Worm (Caenorhabditis elegans) whole organism, L2 larva: ENCODE data around the gene H09F14.1.

Experiments used
- F13H6.1 ChIP-seq: sonication (generic microtip); optimal IDR thresholded peaks from 2 replicates; lab custom pipeline; 2016; ENCODE audit warnings: missing genetic modification characterization, missing compliant biosample characterization
- R02D3.7 ChIP-seq: fragments of 150-350 bp; optimal IDR thresholded peaks from 2 replicates; lab custom pipeline; 2014; ENCODE audit warnings: missing biosample characterization, missing genetic modification characterization
- Y55F3AM.14 ChIP-seq: fragments of 200-800 bp; sonication (Bioruptor generic); optimal IDR thresholded peaks from 2 replicates; lab custom pipeline; 2018; ENCODE audit warnings: mild to moderate bottlenecking, missing genetic modification characterization, missing compliant biosample characterization
- ZK546.5 ChIP-seq: sonication (generic microtip); optimal IDR thresholded peaks from 2 replicates; lab custom pipeline; 2017; ENCODE audit warnings: missing biosample characterization, missing genetic modification characterization
- aly-2 ChIP-seq: fragments of 150-350 bp; optimal IDR thresholded peaks from 2 replicates; lab custom pipeline; 2014; ENCODE audit warnings: missing biosample characterization, missing genetic modification characterization
- ama-1 ChIP-seq: fragments of 150-350 bp; optimal IDR thresholded peaks from 2 replicates; lab custom pipeline; 2018; ENCODE audit warnings: inconsistent platforms
- blmp-1 ChIP-seq: sonication (generic microtip); optimal IDR thresholded peaks from 2 replicates; lab custom pipeline; 2017; ENCODE audit warnings: missing genetic modification characterization, mild to moderate bottlenecking, missing compliant biosample characterization, antibody characterized with exemption, moderate library complexity; ENCODE audit not compliant: insufficient read depth
- ceh-82 ChIP-seq: fragments of 150-350 bp; optimal IDR thresholded peaks from 2 replicates; lab custom pipeline; 2014; ENCODE audit warnings: missing biosample characterization, missing genetic modification characterization
- crh-2 ChIP-seq: sonication (generic microtip); optimal IDR thresholded peaks from 2 replicates; lab custom pipeline; 2017; ENCODE audit warnings: missing biosample characterization, missing genetic modification characterization
- dmd-4 ChIP-seq: sonication (generic microtip); optimal IDR thresholded peaks from 2 replicates; lab custom pipeline; 2017; ENCODE audit warnings: missing biosample characterization, missing genetic modification characterization
- elt-1 ChIP-seq: fragments of 150-350 bp; optimal IDR thresholded peaks from 2 replicates; lab custom pipeline; 2014; ENCODE audit warnings: missing biosample characterization, missing genetic modification characterization
- fos-1 ChIP-seq: fragments of 150-350 bp; optimal IDR thresholded peaks from 2 replicates; lab custom pipeline; 2014; ENCODE audit warnings: missing biosample characterization, missing genetic modification characterization
- gmeb-1 ChIP-seq: fragments of 150-350 bp; optimal IDR thresholded peaks from 2 replicates; lab custom pipeline; 2014; ENCODE audit warnings: missing biosample characterization, missing genetic modification characterization
- lin-11 ChIP-seq: fragments of 150-350 bp; sonication (generic microtip); optimal IDR thresholded peaks from 2 replicates; lab custom pipeline; 2014; ENCODE audit warnings: missing biosample characterization, missing genetic modification characterization, inconsistent platforms, mixed read lengths
- lin-13 ChIP-seq: fragments of 150-350 bp; optimal IDR thresholded peaks from 2 replicates; lab custom pipeline; 2014; ENCODE audit warnings: missing biosample characterization, missing genetic modification reagents, missing genetic modification characterization
- lin-39 ChIP-seq: fragments of 150-350 bp; optimal IDR thresholded peaks from 2 replicates; lab custom pipeline; 2014; ENCODE audit warnings: missing biosample characterization, missing genetic modification reagents, missing genetic modification characterization
- lsy-2 ChIP-seq, 2 experiments: fragments of 150-350 bp in 1 of 2; sonication (generic microtip) in 1 of 2; optimal IDR thresholded peaks; 2 replicates each; lab custom pipeline; 2014 to 2017; ENCODE audit warnings: missing biosample characterization in 2 of 2, missing genetic modification characterization in 2 of 2
- mab-5 ChIP-seq: fragments of 150-350 bp; optimal IDR thresholded peaks from 2 replicates; lab custom pipeline; 2014; ENCODE audit warnings: missing biosample characterization, missing genetic modification characterization
- mbf-1 ChIP-seq: sonication (generic microtip); optimal IDR thresholded peaks from 2 replicates; lab custom pipeline; 2017; ENCODE audit warnings: missing biosample characterization, missing genetic modification characterization
- mdl-1 ChIP-seq, 2 experiments: fragments of 150-350 bp in 1 of 2; sonication (generic microtip) in 1 of 2; optimal IDR thresholded peaks; 2 replicates each; lab custom pipeline; 2017; ENCODE audit warnings: missing biosample characterization in 2 of 2, missing genetic modification characterization in 2 of 2
- nhr-11 ChIP-seq: fragments of 150-350 bp; optimal IDR thresholded peaks from 2 replicates; lab custom pipeline; 2014; ENCODE audit warnings: missing biosample characterization, missing genetic modification characterization
- nhr-12 ChIP-seq: fragments of 150-350 bp; optimal IDR thresholded peaks from 2 replicates; lab custom pipeline; 2014; ENCODE audit warnings: missing biosample characterization, missing genetic modification characterization
- nhr-129 ChIP-seq: fragments of 150-350 bp; optimal IDR thresholded peaks from 2 replicates; lab custom pipeline; 2014; ENCODE audit warnings: missing biosample characterization, missing genetic modification characterization
- nhr-21 ChIP-seq: fragments of 150-350 bp; optimal IDR thresholded peaks from 2 replicates; lab custom pipeline; 2014; ENCODE audit warnings: missing biosample characterization, missing genetic modification characterization
- nhr-237 ChIP-seq: fragments of 150-350 bp; optimal IDR thresholded peaks from 2 replicates; lab custom pipeline; 2014; ENCODE audit warnings: missing biosample characterization, missing genetic modification characterization
- nhr-77 ChIP-seq: fragments of 150-350 bp; optimal IDR thresholded peaks from 2 replicates; lab custom pipeline; 2014; ENCODE audit warnings: missing biosample characterization, missing genetic modification characterization
- sem-4 ChIP-seq: fragments of 150-350 bp; optimal IDR thresholded peaks from 2 replicates; lab custom pipeline; 2014; ENCODE audit warnings: missing biosample characterization, missing genetic modification reagents, missing genetic modification characterization
- skn-1 ChIP-seq: sonication (generic microtip); optimal IDR thresholded peaks from 2 replicates; lab custom pipeline; 2017; ENCODE audit warnings: missing biosample characterization, missing genetic modification characterization
- sma-3 ChIP-seq: sonication (generic microtip); optimal IDR thresholded peaks from 2 replicates; lab custom pipeline; 2016; ENCODE audit warnings: missing genetic modification reagents, missing genetic modification characterization, missing compliant biosample characterization
- sma-9 ChIP-seq, 2 experiments: fragments of 150-350 bp in 1 of 2; sonication (generic microtip) in 1 of 2; optimal IDR thresholded peaks; 2 replicates each; lab custom pipeline; 2014 to 2016; ENCODE audit warnings: missing genetic modification characterization in 2 of 2, mild to moderate bottlenecking in 1 of 2, missing biosample characterization in 1 of 2, missing compliant biosample characterization in 1 of 2, missing genetic modification reagents in 1 of 2, moderate library complexity in 1 of 2
- unc-39 ChIP-seq: fragments of 150-350 bp; optimal IDR thresholded peaks from 2 replicates; lab custom pipeline; 2014; ENCODE audit warnings: missing biosample characterization, missing genetic modification characterization
- zag-1 ChIP-seq: fragments of 150-350 bp; optimal IDR thresholded peaks from 2 replicates; lab custom pipeline; 2014; ENCODE audit warnings: missing biosample characterization, missing genetic modification characterization
- ztf-1 ChIP-seq: fragments of 200-800 bp; sonication (Bioruptor generic); conservative IDR thresholded peaks from 2 replicates; pipeline ENCODE4 v1.3.6; 2022; ENCODE audit warnings: missing genetic modification characterization, missing compliant biosample characterization
- ztf-4 ChIP-seq: fragments of 150-350 bp; optimal IDR thresholded peaks from 2 replicates; lab custom pipeline; 2014; ENCODE audit warnings: missing biosample characterization, missing genetic modification characterization

The H09F14.1 gene

ce11 chrV:10594810-10595209 lies 20.6 kb downstream of the H09F14.1 start, which contains the start of gene T21C9.11:
T21C9.11 (minus strand) TSS chrV:10594910.
- TF ChIP-seq R02D3.7 (tag; lab: Kevin White, UChicago) (no peak), mdl-1 (tag; optimal IDR thresholded peaks at IDR 0.05; lab: Kevin White, UChicago) (no peak), nhr-11 (tag; lab: Kevin White, UChicago) (no peak), gmeb-1 (no peak), lin-11 (no peak), ztf-1 (GFP tag; lab: Robert Waterston, UW) (no peak), nhr-12 (tag; lab: Kevin White, UChicago) (no peak), sem-4 (tag; lab: Kevin White, UChicago) (no peak), lin-39 (tag; lab: Kevin White, UChicago) (no peak), elt-1 (tag; lab: Kevin White, UChicago) (no peak), ama-1 (lab: Kevin White, UChicago) (no peak), ceh-82 (no peak)
- TF ChIP-seq, all 48 proteins: peak for 0

ce11 chrV:10592479-10592878 lies 22.9 kb downstream of the H09F14.1 start, which contains the start of gene T21C9.9:
T21C9.9 (minus strand) TSS chrV:10592579.
- TF ChIP-seq mab-5 (tag; lab: Kevin White, UChicago) (no peak), ZK546.5 (no peak), Y55F3AM.14 (no peak)

ce11 chrV:10589774-10590528 lies 25.4 kb downstream of the H09F14.1 start, which contains the start of gene ttr-23:
ttr-23 (minus strand) TSS chrV:10589860.
- TF ChIP-seq zag-1 (no peak), fos-1 (tag; lab: Kevin White, UChicago) (peak; percentile 44), crh-2 (peak; percentile 32), nhr-129 (tag; lab: Kevin White, UChicago) (peak; percentile 54)

ce11 chrV:10588694-10589093 lies 26.7 kb downstream of the H09F14.1 start, which contains the start of gene srg-32:
srg-32 (minus strand) TSS chrV:10588794.
- TF ChIP-seq ZK546.5 (no peak), nhr-11 (tag; lab: Kevin White, UChicago) (no peak)

- TF ChIP-seq elt-1 (tag; lab: Kevin White, UChicago) (no peak), dmd-4 (tag; lab: Kevin White, UChicago) (no peak), unc-39 (tag; lab: Kevin White, UChicago) (no peak), fos-1 (tag; lab: Kevin White, UChicago) (peak; percentile 30)
Observed at ce11 chrV:10581837-10582300, 33.5 kb downstream of the H09F14.1 start, which contains the start of gene T21C9.6. T21C9.6 (plus strand) TSS chrV:10581887.

ce11 chrV:10580638-10581037 lies 34.8 kb downstream of the H09F14.1 start:
- no peak for TF ChIP-seq F13H6.1 (tag; lab: Kevin White, UChicago)
- TF ChIP-seq nhr-237 (tag; lab: Kevin White, UChicago) = no peak
- no peak for TF ChIP-seq mbf-1 (tag; lab: Kevin White, UChicago)
- peak; percentile 46 for TF ChIP-seq skn-1 (tag; lab: Kevin White, UChicago)
- TF ChIP-seq nhr-21 (tag; lab: Kevin White, UChicago) = no peak
- TF ChIP-seq ztf-4 = no peak
- no peak for TF ChIP-seq ZK546.5
- no peak for TF ChIP-seq nhr-77 (tag; lab: Kevin White, UChicago)
- no peak for TF ChIP-seq dmd-4 (tag; lab: Kevin White, UChicago)
- TF ChIP-seq aly-2 = no peak
- no peak for TF ChIP-seq unc-39 (tag; lab: Kevin White, UChicago)
- TF ChIP-seq lsy-2 (tag; optimal IDR thresholded peaks at IDR 0.05; lab: Kevin White, UChicago) = no peak
- TF ChIP-seq lin-39 (tag; lab: Kevin White, UChicago) = no peak
- TF ChIP-seq zag-1 = no peak
- peak; percentile 5 for TF ChIP-seq gmeb-1
- TF ChIP-seq sma-3 (GFP tag; lab: Kevin White, UChicago) = no peak
- TF ChIP-seq ztf-1 (GFP tag; lab: Robert Waterston, UW) = no peak
- TF ChIP-seq blmp-1 (tag; lab: Kevin White, UChicago) = no peak
- peak; percentile 83 for TF ChIP-seq fos-1 (tag; lab: Kevin White, UChicago)
- TF ChIP-seq lin-13 (GFP tag; lab: Kevin White, UChicago) = no peak
- peak; percentile 32 for TF ChIP-seq sma-9 (GFP tag; optimal IDR thresholded peaks at IDR 0.05; lab: Kevin White, UChicago)
- no peak for TF ChIP-seq sma-9 (tag; optimal IDR thresholded peaks at IDR 0.05; lab: Kevin White, UChicago)
- peak; percentile 23 for TF ChIP-seq crh-2
